Fruit fly (Drosophila melanogaster): Measurements from ENCODE around the gene Had1.

Had1 gene

dm6 chrX:16331562-16332233 lies 23.2 kb upstream of the Had1 start (continued):
- no peak for TF ChIP-seq oc (tag; optimal IDR thresholded peaks at IDR 0.05)
- TF ChIP-seq amos (GFP tag; IDR thresholded peaks at IDR 0.05; ENCODE audit: partially characterized antibody) = peak; percentile 91
- TF ChIP-seq CG4424 (GFP tag; optimal IDR thresholded peaks at IDR 0.05) = no peak
- no peak for TF ChIP-seq peb (GFP tag; IDR thresholded peaks at IDR 0.05)
- no peak for TF ChIP-seq Awh (GFP tag; IDR thresholded peaks at IDR 0.05)
- no peak for TF ChIP-seq NK7.1 (GFP tag; optimal IDR thresholded peaks at IDR 0.05)
- TF ChIP-seq mirr (GFP tag; optimal IDR thresholded peaks at IDR 0.05) = no peak
- no peak for TF ChIP-seq CG8388 (GFP tag; optimal IDR thresholded peaks at IDR 0.05)
- TF ChIP-seq CG14441 (GFP tag; IDR thresholded peaks at IDR 0.05) = no peak
- TF ChIP-seq CG2712 (tag; optimal IDR thresholded peaks at IDR 0.05) = no peak
- TF ChIP-seq wek (GFP tag; optimal IDR thresholded peaks at IDR 0.05) = peak; percentile 2
- no peak for TF ChIP-seq CG33557 (GFP tag; optimal IDR thresholded peaks at IDR 0.05)
- no peak for TF ChIP-seq Taf1 (GFP tag; IDR thresholded peaks at IDR 0.05)
- no peak for TF ChIP-seq sc (optimal IDR thresholded peaks at IDR 0.05)
- no peak for TF ChIP-seq sc (GFP tag; optimal IDR thresholded peaks at IDR 0.05)
- TF ChIP-seq CG12155 (GFP tag; optimal IDR thresholded peaks at IDR 0.05) = no peak
- TF ChIP-seq eyg (GFP tag; optimal IDR thresholded peaks at IDR 0.05) = no peak
- no peak for TF ChIP-seq zen (tag; optimal IDR thresholded peaks at IDR 0.05)
- no peak for TF ChIP-seq Xbp1 (GFP tag; optimal IDR thresholded peaks at IDR 0.05)
- 0 out of 3 replicates have a peak, but pooled peaks have one; percentile 36 for TF ChIP-seq CG34422 (GFP tag; IDR thresholded peaks at IDR 0.05)
- TF ChIP-seq cg (GFP tag; optimal IDR thresholded peaks at IDR 0.05) = no peak
- no peak for TF ChIP-seq pb (GFP tag; optimal IDR thresholded peaks at IDR 0.05)
- no peak for TF ChIP-seq Ptx1 (GFP tag; IDR thresholded peaks at IDR 0.05)
- peak; percentile 90 for TF ChIP-seq CG15514 (GFP tag; optimal IDR thresholded peaks at IDR 0.05)
- no peak for TF ChIP-seq CG10565 (GFP tag; optimal IDR thresholded peaks at IDR 0.05)
- TF ChIP-seq CG1603 (tag; optimal IDR thresholded peaks at IDR 0.05) = peak; percentile 59
- TF ChIP-seq Bteb2 (GFP tag; optimal IDR thresholded peaks at IDR 0.05) = no peak
- TF ChIP-seq CG6813 (GFP tag; optimal IDR thresholded peaks at IDR 0.05) = no peak
- no peak for TF ChIP-seq bsh (GFP tag; optimal IDR thresholded peaks at IDR 0.05)
- TF ChIP-seq trem (tag; optimal IDR thresholded peaks at IDR 0.05) = no peak
- TF ChIP-seq Hmr (GFP tag; optimal IDR thresholded peaks at IDR 0.05) = no peak
- no peak for TF ChIP-seq tio (GFP tag; optimal IDR thresholded peaks at IDR 0.05)
- peak in 1 of 2 experiments; percentile 8 for TF ChIP-seq crp (GFP tag; optimal IDR thresholded peaks at IDR 0.05)
- TF ChIP-seq kah (GFP tag; optimal IDR thresholded peaks at IDR 0.05) = no peak
- TF ChIP-seq sna (GFP tag; IDR thresholded peaks at IDR 0.05; ENCODE audit: partially characterized antibody) = peak; percentile 70
- no peak for TF ChIP-seq toy (GFP tag; IDR thresholded peaks at IDR 0.05)
- TF ChIP-seq CG12769 (tag; optimal IDR thresholded peaks at IDR 0.05) = no peak
- TF ChIP-seq Optix (GFP tag; IDR thresholded peaks at IDR 0.05) = no peak
- no peak for TF ChIP-seq sug (tag; optimal IDR thresholded peaks at IDR 0.05)
- no peak for TF ChIP-seq CG15479 (GFP tag; optimal IDR thresholded peaks at IDR 0.05)
- no peak for TF ChIP-seq CG13775 (GFP tag; optimal IDR thresholded peaks at IDR 0.05)
- TF ChIP-seq CG11560 (tag; IDR thresholded peaks at IDR 0.05) = no peak
- TF ChIP-seq CG10267 (tag; optimal IDR thresholded peaks at IDR 0.05) = no peak
- no peak for TF ChIP-seq CG5180 (GFP tag; optimal IDR thresholded peaks at IDR 0.05)
- no peak for TF ChIP-seq CG2875 (GFP tag; optimal IDR thresholded peaks at IDR 0.05)
- no peak for TF ChIP-seq CG9609 (GFP tag; optimal IDR thresholded peaks at IDR 0.05)
- peak; percentile 77 for TF ChIP-seq inv (GFP tag; IDR thresholded peaks at IDR 0.05; ENCODE audit: partially characterized antibody)
- TF ChIP-seq E2f2 (GFP tag; IDR thresholded peaks at IDR 0.05) = peak; percentile 34
- TF ChIP-seq dan (GFP tag; IDR thresholded peaks at IDR 0.05) = no peak

Data from whole organism, embryonic.